Worm (Caenorhabditis elegans) whole organism, early embryonic: ENCODE data around the gene egrh-1.

Experiments used
- ama-1 ChIP-seq: fragments of 150-350 bp; optimal IDR thresholded peaks from 2 replicates; lab custom pipeline; 2014
- ets-7 ChIP-seq: sonication (generic microtip); optimal IDR thresholded peaks from 2 replicates; lab custom pipeline; 2016; ENCODE audit warnings: missing genotype, missing genetic modification characterization, missing compliant biosample characterization
- flt-1 ChIP-seq: fragments of 200-800 bp; sonication (Bioruptor generic); IDR thresholded peaks from 2 replicates; pipeline ENCODE4 v1.3.6; 2022; ENCODE audit warnings: missing genetic modification characterization, missing compliant biosample characterization
- pes-1 ChIP-seq: fragments of 200-800 bp; sonication (Bioruptor generic); IDR thresholded peaks from 2 replicates; pipeline ENCODE4 v1.3.6; 2022; ENCODE audit warnings: missing genetic modification reagents, missing genetic modification characterization, missing compliant biosample characterization

DNA sequence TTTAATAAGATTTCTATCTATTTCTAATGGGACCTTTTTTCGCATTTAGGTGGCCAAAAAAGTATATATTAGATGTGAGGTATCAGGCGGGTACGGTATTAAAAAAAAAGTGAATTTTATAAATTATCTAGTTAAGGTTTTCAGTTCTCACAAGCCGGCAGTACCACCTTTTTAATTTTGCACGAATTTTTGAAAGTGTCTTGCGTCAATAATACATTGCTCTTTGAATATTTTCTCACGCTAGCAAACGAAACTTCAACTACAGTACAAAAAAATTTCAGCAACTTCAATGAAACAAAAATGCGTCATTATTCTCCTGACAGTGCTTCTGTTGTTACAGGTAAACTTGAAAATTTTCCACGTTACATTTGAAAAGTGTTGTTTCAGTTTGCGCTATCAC lies 38.8 kb upstream of the egrh-1 start, which contains the start of gene F42D1.4:
- TF ChIP-seq pes-1 (GFP tag; lab: Robert Waterston, UW) (no peak), ets-7 (tag; lab: Kevin White, UChicago) (no peak), flt-1 (no peak), ama-1 (lab: Kevin White, UChicago) (no peak)
